Worm (Caenorhabditis elegans) whole organism, L4 larva: ENCODE measurements around the gene stdh-2.

Source experiments
- F10B5.3 ChIP-seq: sonication (generic microtip); optimal IDR thresholded peaks from 2 replicates; lab custom pipeline; 2016; ENCODE audit warnings: mild to moderate bottlenecking, missing genetic modification characterization, missing compliant biosample characterization
- F37D6.2 ChIP-seq: sonication (generic microtip); optimal IDR thresholded peaks from 2 replicates; lab custom pipeline; 2016; ENCODE audit warnings: mild to moderate bottlenecking, missing genetic modification characterization, missing compliant biosample characterization
- F49E8.2 ChIP-seq: sonication (generic microtip); optimal IDR thresholded peaks from 2 replicates; lab custom pipeline; 2016; ENCODE audit warnings: missing compliant biosample characterization, mild to moderate bottlenecking, missing genetic modification characterization, borderline replicate concordance
- R02D3.7 ChIP-seq: fragments of 150-350 bp; sonication (generic microtip); optimal IDR thresholded peaks from 3 replicates; lab custom pipeline; 2014; ENCODE audit warnings: missing biosample characterization, missing genetic modification characterization
- T20F7.1 ChIP-seq: fragments of 200-800 bp; sonication (Bioruptor generic); optimal IDR thresholded peaks from 2 replicates; lab custom pipeline; 2018; ENCODE audit warnings: mild to moderate bottlenecking, missing genetic modification characterization, missing compliant biosample characterization
- T26A8.4 ChIP-seq: fragments of 200-800 bp; sonication (Bioruptor generic); IDR thresholded peaks from 2 replicates; pipeline ENCODE4 v1.3.6; 2022; ENCODE audit warnings: missing genetic modification characterization, missing compliant biosample characterization
- Y48G9A.11 ChIP-seq: fragments of 200-800 bp; sonication (Bioruptor generic); IDR thresholded peaks from 2 replicates; pipeline ENCODE4 v1.3.6; 2022; ENCODE audit warnings: missing genetic modification reagents, missing genetic modification characterization, missing compliant biosample characterization
- Y75B8A.6 ChIP-seq: fragments of 200-800 bp; sonication (Bioruptor generic); IDR thresholded peaks from 2 replicates; pipeline ENCODE4 v1.3.6; 2022; ENCODE audit warnings: missing genetic modification reagents, missing genetic modification characterization, missing compliant biosample characterization
- aha-1 ChIP-seq: fragments of 150-350 bp; peaks from one replicate; lab custom pipeline; 2014; ENCODE audit warnings: missing biosample characterization, missing genetic modification characterization
- aly-2 ChIP-seq: sonication (generic microtip); optimal IDR thresholded peaks from 2 replicates; lab custom pipeline; 2018; ENCODE audit warnings: missing biosample characterization, missing genetic modification characterization
- ceh-28 ChIP-seq: fragments of 150-350 bp; optimal IDR thresholded peaks from 2 replicates; lab custom pipeline; 2014; ENCODE audit warnings: missing biosample characterization, missing genetic modification reagents, missing genetic modification characterization
- ceh-62 ChIP-seq: sonication (generic microtip); optimal IDR thresholded peaks from 2 replicates; lab custom pipeline; 2017; ENCODE audit warnings: missing biosample characterization, missing genetic modification characterization
- ces-1 ChIP-seq: fragments of 150-350 bp; sonication (generic microtip); optimal IDR thresholded peaks from 4 replicates; lab custom pipeline; 2014; ENCODE audit warnings: missing biosample characterization, missing genetic modification reagents, missing genetic modification characterization
- ctbp-1 ChIP-seq: fragments of 200-800 bp; sonication (Bioruptor generic); IDR thresholded peaks from 2 replicates; pipeline ENCODE4 v1.3.6; 2022; ENCODE audit warnings: missing genetic modification reagents, missing genetic modification characterization, missing compliant biosample characterization
- daf-19 ChIP-seq: fragments of 200-800 bp; sonication (Bioruptor generic); conservative IDR thresholded peaks from 2 replicates; pipeline ENCODE4 v1.3.6; 2022; ENCODE audit warnings: missing genetic modification characterization, missing compliant biosample characterization
- dmd-8 ChIP-seq: fragments of 200-800 bp; sonication (Bioruptor generic); IDR thresholded peaks from 2 replicates; pipeline ENCODE4 v1.3.6; 2022; ENCODE audit warnings: missing genetic modification characterization, missing compliant biosample characterization
- hif-1 ChIP-seq, 2 experiments: sonication (generic microtip); optimal IDR thresholded peaks; 2 replicates each; lab custom pipeline; 2016 to 2017; ENCODE audit warnings: missing compliant biosample characterization in 2 of 2, missing genetic modification characterization in 2 of 2, missing genetic modification reagents in 2 of 2, missing genotype in 2 of 2, mild to moderate bottlenecking in 1 of 2
- lin-1 ChIP-seq: fragments of 200-800 bp; sonication (Bioruptor generic); IDR thresholded peaks from 2 replicates; pipeline ENCODE4 v1.3.6; 2022; ENCODE audit warnings: missing genetic modification reagents, missing genetic modification characterization, missing compliant biosample characterization
- lin-15B ChIP-seq: fragments of 150-350 bp; sonication (generic microtip); optimal IDR thresholded peaks from 3 replicates; lab custom pipeline; 2014; ENCODE audit warnings: missing biosample characterization, missing genetic modification characterization
- lin-29 ChIP-seq: fragments of 200-800 bp; sonication (Bioruptor generic); IDR thresholded peaks from 2 replicates; pipeline ENCODE4 v1.3.6; 2022; ENCODE audit warnings: missing genetic modification reagents, missing genetic modification characterization, missing compliant biosample characterization
- lsy-2 ChIP-seq, 2 experiments: fragments of 150-350 bp in 1 of 2; sonication (generic microtip) in 1 of 2; optimal IDR thresholded peaks; 2 replicates each; lab custom pipeline; 2014 to 2017; ENCODE audit warnings: missing biosample characterization in 2 of 2, missing genetic modification characterization in 2 of 2
- mep-1 ChIP-seq: fragments of 150-350 bp; sonication (generic microtip); optimal IDR thresholded peaks from 3 replicates; lab custom pipeline; 2014; ENCODE audit warnings: missing biosample characterization, missing genetic modification characterization
- nhr-41 ChIP-seq: fragments of 200-800 bp; sonication (Bioruptor generic); IDR thresholded peaks from 2 replicates; pipeline ENCODE4 v1.3.6; 2022; ENCODE audit warnings: missing genetic modification reagents, missing genetic modification characterization, missing compliant biosample characterization
- nhr-76 ChIP-seq: fragments of 150-350 bp; optimal IDR thresholded peaks from 2 replicates; lab custom pipeline; 2014; ENCODE audit warnings: missing biosample characterization, missing genetic modification characterization
- nhr-77 ChIP-seq: fragments of 150-350 bp; optimal IDR thresholded peaks from 2 replicates; lab custom pipeline; 2014; ENCODE audit warnings: missing biosample characterization, missing genetic modification characterization
- pqm-1 ChIP-seq: sonication (generic microtip); optimal IDR thresholded peaks from 2 replicates; lab custom pipeline; 2017; ENCODE audit warnings: missing biosample characterization, missing genetic modification characterization
- rbr-2 ChIP-seq: sonication (generic microtip); optimal IDR thresholded peaks from 2 replicates; lab custom pipeline; 2016; ENCODE audit warnings: missing genotype, missing genetic modification characterization, missing compliant biosample characterization
- skn-1 ChIP-seq: fragments of 150-350 bp; optimal IDR thresholded peaks from 2 replicates; lab custom pipeline; 2014; ENCODE audit warnings: missing biosample characterization, missing genetic modification characterization
- snpc-4 ChIP-seq: fragments of 150-350 bp; optimal IDR thresholded peaks from 2 replicates; lab custom pipeline; 2014; ENCODE audit warnings: missing biosample characterization, missing genetic modification characterization
- spr-1 ChIP-seq: sonication (generic microtip); optimal IDR thresholded peaks from 2 replicates; lab custom pipeline; 2016; ENCODE audit warnings: mild to moderate bottlenecking, missing genetic modification characterization, missing compliant biosample characterization
- spr-3 ChIP-seq: fragments of 200-800 bp; sonication (Bioruptor generic); optimal IDR thresholded peaks from 2 replicates; lab custom pipeline; 2018; ENCODE audit warnings: mild to moderate bottlenecking, missing genetic modification characterization, missing compliant biosample characterization
- unc-62 ChIP-seq, 3 experiments: fragments of 150-350 bp in 1 of 3; sonication (generic microtip); optimal IDR thresholded peaks in 2 of 3; peaks in 1 of 3; 1 replicate in 1 of 3; 2 replicates in 2 of 3; lab custom pipeline; 2014 to 2017; ENCODE audit warnings: missing biosample characterization in 3 of 3, missing genetic modification characterization in 3 of 3, missing genetic modification reagents in 3 of 3, missing genotype in 1 of 3
- zip-11 ChIP-seq: fragments of 200-800 bp; sonication (Bioruptor generic); IDR thresholded peaks from 2 replicates; pipeline ENCODE4 v1.3.6; 2022; ENCODE audit warnings: missing genetic modification characterization, missing compliant biosample characterization

stdh-2 gene

DNA sequence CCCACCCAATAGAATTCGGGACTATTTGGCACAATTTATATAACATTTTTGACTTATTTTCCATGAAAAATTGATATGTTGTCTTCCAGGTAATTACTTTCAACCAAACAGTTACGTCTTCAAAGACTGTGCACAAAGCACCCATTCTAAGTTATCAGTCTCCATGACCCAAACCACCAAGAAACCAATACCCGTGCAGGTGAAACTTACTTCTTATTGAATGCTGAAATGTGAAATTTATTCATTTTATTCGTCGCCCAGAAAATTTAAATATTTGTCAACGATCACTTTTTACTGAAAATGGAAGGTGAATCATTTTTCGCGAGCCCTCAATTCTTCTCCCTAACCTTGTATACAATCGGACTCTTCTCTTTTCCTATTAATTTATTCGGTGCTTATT, 33.6 kb upstream of the stdh-2 start, which contains the start of gene srh-281:
srh-281 (plus strand) TSS at position 301 of the 400 bp plus-strand sequence.
- no peak for TF ChIP-seq lin-1 (GFP tag; lab: Robert Waterston, UW)
- TF ChIP-seq ctbp-1 (GFP tag; lab: Robert Waterston, UW): no peak
- TF ChIP-seq pqm-1 (tag; lab: Kevin White, UChicago): no peak
- no peak for TF ChIP-seq hif-1 (tag; optimal IDR thresholded peaks at IDR 0.05; lab: Kevin White, UChicago)
- TF ChIP-seq T20F7.1 (GFP tag; lab: Kevin White, UChicago): no peak
- no peak for TF ChIP-seq zip-11 (GFP tag; lab: Robert Waterston, UW)
- TF ChIP-seq T26A8.4 (GFP tag; lab: Robert Waterston, UW): no peak
- no peak for TF ChIP-seq nhr-41 (GFP tag; lab: Robert Waterston, UW)

DNA sequence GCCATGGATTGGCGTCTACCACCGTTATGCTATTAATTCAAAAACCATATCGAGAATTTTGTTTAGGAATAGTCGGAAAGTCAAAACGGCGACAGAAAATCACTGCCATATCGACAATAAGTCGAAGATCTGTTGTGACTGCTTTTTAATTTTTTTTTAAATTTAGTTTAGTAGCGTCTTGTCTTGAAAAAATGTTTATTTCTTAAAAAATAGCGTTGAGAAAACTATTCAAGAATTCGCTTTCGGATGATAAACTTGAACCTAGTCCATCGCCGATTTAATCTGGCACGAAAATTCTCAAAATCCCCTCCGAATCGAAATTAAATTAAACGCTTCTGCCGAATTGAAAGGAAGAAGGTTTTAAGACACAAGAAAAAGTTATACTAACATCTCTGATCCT, 32.0 kb upstream of the stdh-2 start, which contains the start of gene srh-279:
srh-279 (plus strand) TSS at position 301 of the 400 bp plus-strand sequence.
- TF ChIP-seq unc-62 (GFP tag; optimal IDR thresholded peaks at IDR 0.05 in 1 of 2; lab: Kevin White, UChicago) (peak in 1 of 2 experiments; percentile 26), unc-62 (tag; optimal IDR thresholded peaks at IDR 0.05; lab: Kevin White, UChicago) (no peak), F37D6.2 (tag; lab: Kevin White, UChicago) (no peak), ceh-28 (tag; lab: Kevin White, UChicago) (no peak), Y48G9A.11 (no peak), ceh-62 (tag; lab: Kevin White, UChicago) (no peak)

DNA sequence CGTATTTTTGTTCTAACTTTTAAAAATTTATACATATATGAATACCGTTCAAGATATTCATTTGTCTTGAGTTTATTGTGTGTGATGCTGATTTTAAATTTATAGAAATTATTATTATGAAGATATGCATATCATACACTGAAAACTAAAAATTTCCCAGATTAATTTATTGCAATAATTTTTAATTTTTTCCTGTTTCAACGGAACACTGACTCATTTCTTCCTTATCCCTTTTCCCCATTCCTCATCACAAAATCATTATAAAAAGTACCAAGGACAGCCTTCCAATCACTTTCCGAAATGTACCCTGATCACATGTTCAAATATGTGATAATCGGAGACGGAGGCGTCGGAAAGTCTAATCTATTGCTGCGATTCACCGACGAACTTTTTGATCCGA, 29.5 kb upstream of the stdh-2 start, which contains the start of gene rabr-4:
rabr-4 (plus strand) TSS at position 301 of the 400 bp plus-strand sequence.
- no peak for TF ChIP-seq nhr-76 (tag; lab: Kevin White, UChicago)
- TF ChIP-seq lin-29 (GFP tag; lab: Robert Waterston, UW): no peak
- TF ChIP-seq lsy-2 (tag; optimal IDR thresholded peaks at IDR 0.05; lab: Kevin White, UChicago): no peak
- TF ChIP-seq rbr-2 (tag; lab: Kevin White, UChicago): no peak
- no peak for TF ChIP-seq ctbp-1 (GFP tag; lab: Robert Waterston, UW)
- no peak for TF ChIP-seq spr-1 (tag; lab: Kevin White, UChicago)
- TF ChIP-seq aly-2 (tag; lab: Kevin White, UChicago): no peak
- TF ChIP-seq dmd-8 (GFP tag; lab: Robert Waterston, UW): no peak
- TF ChIP-seq lin-15B: no peak
- TF ChIP-seq, all 104 proteins: peak for 0

DNA sequence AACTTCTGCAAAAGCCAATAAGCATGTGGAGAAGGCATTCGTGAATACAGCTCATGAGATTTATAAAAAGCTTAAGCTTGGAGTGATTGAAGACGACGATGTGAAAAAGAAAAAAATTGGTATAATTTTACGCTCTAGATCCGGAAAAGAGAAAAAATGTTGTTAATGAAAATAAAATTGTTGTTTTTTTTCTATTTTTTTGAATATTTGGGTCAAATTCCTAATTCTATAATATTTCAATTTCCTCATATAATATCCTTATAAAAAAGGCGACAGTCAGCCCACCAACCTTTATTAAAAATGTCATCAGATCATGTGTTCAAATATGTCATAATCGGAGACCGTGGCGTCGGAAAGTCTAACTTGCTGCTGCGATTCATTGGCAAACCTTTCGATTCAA, 28.7 kb upstream of the stdh-2 start, which contains the start of gene rabr-3:
rabr-3 (plus strand) TSS at position 301 of the 400 bp plus-strand sequence.
- no peak for TF ChIP-seq ces-1 (GFP tag; lab: Kevin White, UChicago)
- no peak for TF ChIP-seq F10B5.3
- TF ChIP-seq snpc-4: no peak
- TF ChIP-seq zip-11 (GFP tag; lab: Robert Waterston, UW): no peak
- no peak for TF ChIP-seq lin-29 (GFP tag; lab: Robert Waterston, UW)
- no peak for TF ChIP-seq ceh-28 (tag; lab: Kevin White, UChicago)
- no peak for TF ChIP-seq R02D3.7
- TF ChIP-seq daf-19: no peak
- TF ChIP-seq skn-1 (tag; lab: Kevin White, UChicago): no peak
- TF ChIP-seq spr-3 (GFP tag; lab: Kevin White, UChicago): no peak
- TF ChIP-seq aha-1: no peak
- TF ChIP-seq nhr-77: no peak
- no peak for TF ChIP-seq Y75B8A.6 (GFP tag; lab: Robert Waterston, UW)
- no peak for TF ChIP-seq mep-1 (tag; lab: Kevin White, UChicago)

DNA sequence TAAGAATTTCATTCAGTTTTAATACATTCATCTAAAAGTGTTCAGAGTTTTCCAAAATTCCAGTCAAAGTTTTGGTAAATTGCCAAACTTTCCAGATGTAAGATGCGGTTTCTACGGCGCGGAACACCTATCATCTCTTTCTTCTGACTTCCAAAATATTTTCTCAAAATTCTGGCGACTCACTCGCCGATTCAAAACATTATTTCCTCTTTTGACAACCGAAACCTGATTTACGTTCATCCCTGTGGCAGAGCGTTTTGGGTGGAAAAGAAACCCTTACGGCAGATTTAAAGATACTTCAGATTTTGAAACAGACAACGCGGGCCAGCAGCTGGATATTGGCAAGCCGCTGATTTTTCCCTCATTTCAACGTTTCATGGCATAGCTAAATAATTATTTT, 26.1 kb upstream of the stdh-2 start, which contains the start of gene F11A5.5:
F11A5.5 (plus strand) TSS at position 301 of the 400 bp plus-strand sequence.
- no peak for TF ChIP-seq F49E8.2 (tag; lab: Kevin White, UChicago)
